Worm (Caenorhabditis elegans): ENCODE data around the gene C40A11.3.

DNA sequence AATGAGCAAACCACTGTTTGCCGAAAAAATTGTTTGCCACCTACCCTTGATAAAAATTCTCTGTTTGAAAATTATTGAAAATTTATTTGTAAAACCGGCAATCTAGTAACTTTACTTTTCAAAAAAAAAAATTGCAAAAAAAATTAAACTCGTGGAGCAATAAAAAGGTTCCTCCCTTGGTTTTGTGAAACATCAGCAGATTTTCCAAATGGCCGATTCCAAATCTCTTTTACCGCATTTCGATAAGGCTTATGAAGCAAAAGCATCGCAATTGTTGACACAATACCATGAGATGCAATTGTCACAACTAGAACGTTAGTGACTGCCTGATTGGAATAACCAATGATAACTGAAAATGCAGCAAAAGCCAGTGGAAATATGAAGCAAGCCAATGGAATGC lies 26.4 kb upstream of the C40A11.3 start:
- no peak for TF ChIP-seq nhr-11 (tag; optimal IDR thresholded peaks at IDR 0.05)
- no peak for TF ChIP-seq ceh-82 (tag; optimal IDR thresholded peaks at IDR 0.05)
- no peak for TF ChIP-seq ets-5 (GFP tag; IDR thresholded peaks at IDR 0.05)
- no peak for TF ChIP-seq efl-1 (optimal IDR thresholded peaks at IDR 0.05)
- no peak for TF ChIP-seq efl-1 (GFP tag; optimal IDR thresholded peaks at IDR 0.05 in 1 of 2)
- TF ChIP-seq elt-3 (tag; optimal IDR thresholded peaks at IDR 0.05) = no peak
- TF ChIP-seq ztf-11 (tag; optimal IDR thresholded peaks at IDR 0.05) = no peak
- TF ChIP-seq jun-1 (tag; optimal IDR thresholded peaks at IDR 0.05) = no peak
- no peak for TF ChIP-seq nhr-77 (tag; optimal IDR thresholded peaks at IDR 0.05)
- no peak for TF ChIP-seq unc-62 (GFP tag; optimal IDR thresholded peaks at IDR 0.05)
- TF ChIP-seq sup-37 (GFP tag; optimal IDR thresholded peaks at IDR 0.05) = no peak
- TF ChIP-seq mdl-1 (tag; optimal IDR thresholded peaks at IDR 0.05) = no peak
- TF ChIP-seq zag-1 (tag; optimal IDR thresholded peaks at IDR 0.05) = no peak
- TF ChIP-seq xbp-1 (tag; optimal IDR thresholded peaks at IDR 0.05) = no peak
- no peak for TF ChIP-seq nhr-237 (tag; optimal IDR thresholded peaks at IDR 0.05)
